Fruit fly (Drosophila melanogaster): ENCODE results near the gene hoe1.

- no peak for TF ChIP-seq CG13204 (GFP tag; optimal IDR thresholded peaks at IDR 0.05)
- TF ChIP-seq CG10348 (GFP tag; IDR thresholded peaks at IDR 0.05) = no peak
- no peak for TF ChIP-seq gl (tag; optimal IDR thresholded peaks at IDR 0.05)
- no peak for TF ChIP-seq fd96Ca (GFP tag; IDR thresholded peaks at IDR 0.05)
- TF ChIP-seq CG34367 (tag; optimal IDR thresholded peaks at IDR 0.05) = no peak
- TF ChIP-seq Pif1B (GFP tag; optimal IDR thresholded peaks at IDR 0.05) = no peak
- TF ChIP-seq CG8301 (tag; optimal IDR thresholded peaks at IDR 0.05) = no peak
Observed at dm6 chr2L:4971329-4971798, 39.2 kb upstream of the hoe1 start, which contains the start of gene CG14043.
